Worm (Caenorhabditis elegans) whole organism, L4 larva: ENCODE measurements around the gene hacl-1.

Source experiments
- F26F4.8 ChIP-seq: fragments of 200-800 bp; sonication (Bioruptor generic); conservative IDR thresholded peaks from 2 replicates; pipeline ENCODE4 v1.3.6; 2022; ENCODE audit warnings: missing genetic modification characterization, missing compliant biosample characterization
- T20F7.1 ChIP-seq: fragments of 200-800 bp; sonication (Bioruptor generic); optimal IDR thresholded peaks from 2 replicates; lab custom pipeline; 2018; ENCODE audit warnings: mild to moderate bottlenecking, missing genetic modification characterization, missing compliant biosample characterization
- Y48G9A.11 ChIP-seq: fragments of 200-800 bp; sonication (Bioruptor generic); IDR thresholded peaks from 2 replicates; pipeline ENCODE4 v1.3.6; 2022; ENCODE audit warnings: missing genetic modification reagents, missing genetic modification characterization, missing compliant biosample characterization
- Y5F2A.4 ChIP-seq: fragments of 200-800 bp; sonication (Bioruptor generic); optimal IDR thresholded peaks from 2 replicates; lab custom pipeline; 2018; ENCODE audit warnings: mild to moderate bottlenecking, missing genetic modification characterization, missing compliant biosample characterization
- aha-1 ChIP-seq: fragments of 150-350 bp; peaks from one replicate; lab custom pipeline; 2014; ENCODE audit warnings: missing biosample characterization, missing genetic modification characterization
- aly-2 ChIP-seq: sonication (generic microtip); optimal IDR thresholded peaks from 2 replicates; lab custom pipeline; 2018; ENCODE audit warnings: missing biosample characterization, missing genetic modification characterization
- arid-1 ChIP-seq: fragments of 200-800 bp; sonication (Bioruptor generic); conservative IDR thresholded peaks from 2 replicates; pipeline ENCODE4 v1.3.6; 2022; ENCODE audit warnings: missing genetic modification reagents, missing genetic modification characterization, missing compliant biosample characterization
- ceh-28 ChIP-seq: fragments of 150-350 bp; optimal IDR thresholded peaks from 2 replicates; lab custom pipeline; 2014; ENCODE audit warnings: missing biosample characterization, missing genetic modification reagents, missing genetic modification characterization
- cey-2 ChIP-seq: sonication (generic microtip); optimal IDR thresholded peaks from 3 replicates; lab custom pipeline; 2017; ENCODE audit warnings: missing genetic modification characterization, mild to moderate bottlenecking, missing compliant biosample characterization, antibody characterized with exemption, borderline replicate concordance; ENCODE audit not compliant: insufficient read depth
- ctbp-1 ChIP-seq: fragments of 200-800 bp; sonication (Bioruptor generic); IDR thresholded peaks from 2 replicates; pipeline ENCODE4 v1.3.6; 2022; ENCODE audit warnings: missing genetic modification reagents, missing genetic modification characterization, missing compliant biosample characterization
- daf-12 ChIP-seq: fragments of 150-350 bp; optimal IDR thresholded peaks from 2 replicates; lab custom pipeline; 2014; ENCODE audit warnings: missing biosample characterization, missing genetic modification reagents, missing genetic modification characterization
- daf-16 ChIP-seq, 3 experiments: sonication (generic microtip); optimal IDR thresholded peaks; 2 replicates each; lab custom pipeline; 2016 to 2017; ENCODE audit warnings: missing genetic modification characterization in 3 of 3, missing genetic modification reagents in 3 of 3, mild to moderate bottlenecking in 2 of 3, missing compliant biosample characterization in 2 of 3, missing biosample characterization in 1 of 3, moderate library complexity in 1 of 3
- daf-19 ChIP-seq: fragments of 200-800 bp; sonication (Bioruptor generic); conservative IDR thresholded peaks from 2 replicates; pipeline ENCODE4 v1.3.6; 2022; ENCODE audit warnings: missing genetic modification characterization, missing compliant biosample characterization
- dmd-6 ChIP-seq: fragments of 200-800 bp; sonication (Bioruptor generic); IDR thresholded peaks from 2 replicates; pipeline ENCODE4 v1.3.6; 2022; ENCODE audit warnings: missing genetic modification reagents, missing genetic modification characterization, missing compliant biosample characterization
- duxl-1 ChIP-seq: sonication (generic microtip); optimal IDR thresholded peaks from 2 replicates; lab custom pipeline; 2016; ENCODE audit warnings: mild to moderate bottlenecking, missing genetic modification characterization, moderate library complexity, missing compliant biosample characterization; ENCODE audit not compliant: poor library complexity
- dve-1 ChIP-seq: sonication (generic microtip); optimal IDR thresholded peaks from 2 replicates; lab custom pipeline; 2017; ENCODE audit warnings: antibody characterized with exemption, mild to moderate bottlenecking, missing genetic modification characterization, missing compliant biosample characterization; ENCODE audit not compliant: insufficient read depth
- egl-27 ChIP-seq: sonication (generic microtip); optimal IDR thresholded peaks from 3 replicates; lab custom pipeline; 2017; ENCODE audit warnings: missing biosample characterization, missing genetic modification reagents, missing genetic modification characterization
- fkh-10 ChIP-seq: fragments of 150-350 bp; optimal IDR thresholded peaks from 2 replicates; lab custom pipeline; 2014; ENCODE audit warnings: missing biosample characterization, missing genetic modification reagents, missing genetic modification characterization
- fos-1 ChIP-seq: fragments of 150-350 bp; optimal IDR thresholded peaks from 2 replicates; lab custom pipeline; 2014; ENCODE audit warnings: missing biosample characterization, missing genetic modification characterization
- hif-1 ChIP-seq, 2 experiments: sonication (generic microtip); optimal IDR thresholded peaks; 2 replicates each; lab custom pipeline; 2016 to 2017; ENCODE audit warnings: missing compliant biosample characterization in 2 of 2, missing genetic modification characterization in 2 of 2, missing genetic modification reagents in 2 of 2, missing genotype in 2 of 2, mild to moderate bottlenecking in 1 of 2
- hlh-11 ChIP-seq: fragments of 200-800 bp; sonication (Bioruptor generic); optimal IDR thresholded peaks from 2 replicates; lab custom pipeline; 2018; ENCODE audit warnings: mild to moderate bottlenecking, missing genetic modification characterization, missing compliant biosample characterization
- hlh-30 ChIP-seq: sonication (generic microtip); optimal IDR thresholded peaks from 2 replicates; lab custom pipeline; 2017; ENCODE audit warnings: antibody characterized with exemption, mild to moderate bottlenecking, missing genetic modification characterization, missing compliant biosample characterization; ENCODE audit not compliant: insufficient read depth
- lin-1 ChIP-seq: fragments of 200-800 bp; sonication (Bioruptor generic); IDR thresholded peaks from 2 replicates; pipeline ENCODE4 v1.3.6; 2022; ENCODE audit warnings: missing genetic modification reagents, missing genetic modification characterization, missing compliant biosample characterization
- lin-13 ChIP-seq: fragments of 150-350 bp; optimal IDR thresholded peaks from 2 replicates; lab custom pipeline; 2014; ENCODE audit warnings: missing biosample characterization, missing genetic modification reagents, missing genetic modification characterization
- lin-15B ChIP-seq: fragments of 150-350 bp; sonication (generic microtip); optimal IDR thresholded peaks from 3 replicates; lab custom pipeline; 2014; ENCODE audit warnings: missing biosample characterization, missing genetic modification characterization
- lsy-2 ChIP-seq, 2 experiments: fragments of 150-350 bp in 1 of 2; sonication (generic microtip) in 1 of 2; optimal IDR thresholded peaks; 2 replicates each; lab custom pipeline; 2014 to 2017; ENCODE audit warnings: missing biosample characterization in 2 of 2, missing genetic modification characterization in 2 of 2
- madf-9 ChIP-seq: fragments of 200-800 bp; sonication (Bioruptor generic); conservative IDR thresholded peaks from 2 replicates; pipeline ENCODE4 v1.3.6; 2022; ENCODE audit warnings: missing genetic modification reagents, missing genetic modification characterization, missing compliant biosample characterization
- mdl-1 ChIP-seq, 2 experiments: fragments of 150-350 bp in 1 of 2; sonication (generic microtip) in 1 of 2; optimal IDR thresholded peaks; 2 replicates each; lab custom pipeline; 2014 to 2017; ENCODE audit warnings: missing biosample characterization in 2 of 2, missing genetic modification characterization in 2 of 2
- mxl-3 ChIP-seq: fragments of 200-800 bp; sonication (Bioruptor generic); optimal IDR thresholded peaks from 2 replicates; lab custom pipeline; 2018; ENCODE audit warnings: mild to moderate bottlenecking, missing genetic modification characterization, missing compliant biosample characterization
- nhr-10 ChIP-seq: fragments of 150-350 bp; optimal IDR thresholded peaks from 2 replicates; lab custom pipeline; 2014; ENCODE audit warnings: missing biosample characterization, missing genetic modification characterization
- nhr-28 ChIP-seq: fragments of 150-350 bp; optimal IDR thresholded peaks from 2 replicates; lab custom pipeline; 2014; ENCODE audit warnings: missing biosample characterization, missing genetic modification characterization
- nhr-42 ChIP-seq: fragments of 200-800 bp; sonication (Bioruptor generic); IDR thresholded peaks from 2 replicates; pipeline ENCODE4 v1.3.6; 2022; ENCODE audit warnings: missing genetic modification characterization, missing compliant biosample characterization
- nhr-48 ChIP-seq: sonication (generic microtip); optimal IDR thresholded peaks from 2 replicates; lab custom pipeline; 2016; ENCODE audit warnings: mild to moderate bottlenecking, missing genetic modification characterization, missing compliant biosample characterization
- nhr-6 ChIP-seq: fragments of 150-350 bp; optimal IDR thresholded peaks from 2 replicates; lab custom pipeline; 2014; ENCODE audit warnings: missing biosample characterization, missing genetic modification characterization
- nhr-76 ChIP-seq: fragments of 150-350 bp; optimal IDR thresholded peaks from 2 replicates; lab custom pipeline; 2014; ENCODE audit warnings: missing biosample characterization, missing genetic modification characterization
- pha-4 ChIP-seq, 2 experiments: fragments of 150-350 bp in 1 of 2; fragments of 200-800 bp in 1 of 2; sonication (Bioruptor generic) in 1 of 2; IDR thresholded peaks in 1 of 2; optimal IDR thresholded peaks in 1 of 2; 2 replicates each; pipeline versions ENCODE4 v1.3.6 to Lab custom; 2014 to 2022; ENCODE audit warnings: missing genetic modification characterization in 2 of 2, missing genetic modification reagents in 2 of 2, missing biosample characterization in 1 of 2, missing compliant biosample characterization in 1 of 2
- php-3 ChIP-seq: fragments of 200-800 bp; sonication (Bioruptor generic); IDR thresholded peaks from 2 replicates; pipeline ENCODE4 v1.3.6; 2022; ENCODE audit warnings: missing genetic modification reagents, missing genetic modification characterization, missing compliant biosample characterization
- pqm-1 ChIP-seq: sonication (generic microtip); optimal IDR thresholded peaks from 2 replicates; lab custom pipeline; 2017; ENCODE audit warnings: missing biosample characterization, missing genetic modification characterization
- rbr-2 ChIP-seq: sonication (generic microtip); optimal IDR thresholded peaks from 2 replicates; lab custom pipeline; 2016; ENCODE audit warnings: missing genotype, missing genetic modification characterization, missing compliant biosample characterization
- saeg-2 ChIP-seq: fragments of 200-800 bp; sonication (Bioruptor generic); IDR thresholded peaks from 2 replicates; pipeline ENCODE4 v1.3.6; 2022; ENCODE audit warnings: missing genetic modification reagents, missing genetic modification characterization, missing compliant biosample characterization
- skn-1 ChIP-seq: fragments of 150-350 bp; optimal IDR thresholded peaks from 2 replicates; lab custom pipeline; 2014; ENCODE audit warnings: missing biosample characterization, missing genetic modification characterization
- snpc-4 ChIP-seq: fragments of 150-350 bp; optimal IDR thresholded peaks from 2 replicates; lab custom pipeline; 2014; ENCODE audit warnings: missing biosample characterization, missing genetic modification characterization
- spr-1 ChIP-seq: sonication (generic microtip); optimal IDR thresholded peaks from 2 replicates; lab custom pipeline; 2016; ENCODE audit warnings: mild to moderate bottlenecking, missing genetic modification characterization, missing compliant biosample characterization
- tag-97 ChIP-seq: fragments of 200-800 bp; sonication (Bioruptor generic); IDR thresholded peaks from 2 replicates; pipeline ENCODE4 v1.3.6; 2022; ENCODE audit warnings: missing genetic modification characterization, missing compliant biosample characterization
- unc-130 ChIP-seq: sonication (generic microtip); optimal IDR thresholded peaks from 2 replicates; lab custom pipeline; 2016; ENCODE audit warnings: missing genetic modification reagents, missing genetic modification characterization, missing compliant biosample characterization
- unc-39 ChIP-seq: sonication (generic microtip); optimal IDR thresholded peaks from 2 replicates; lab custom pipeline; 2017; ENCODE audit warnings: missing biosample characterization, missing genetic modification characterization
- unc-62 ChIP-seq, 3 experiments: fragments of 150-350 bp in 1 of 3; sonication (generic microtip); optimal IDR thresholded peaks in 2 of 3; peaks in 1 of 3; 1 replicate in 1 of 3; 2 replicates in 2 of 3; lab custom pipeline; 2014 to 2017; ENCODE audit warnings: missing biosample characterization in 3 of 3, missing genetic modification characterization in 3 of 3, missing genetic modification reagents in 3 of 3, missing genotype in 1 of 3

Gene hacl-1

ce11 chrII:11473525-11474181 lies 19.1 kb downstream of the hacl-1 start, which contains the start of the genes metl-1 and W02B12.11 (continued):
- TF ChIP-seq Y5F2A.4 (GFP tag; lab: Kevin White, UChicago) (no peak), cey-2 (no peak), daf-12 (tag; lab: Kevin White, UChicago) (no peak), unc-130 (GFP tag; lab: Kevin White, UChicago) (peak; percentile 53), lin-1 (GFP tag; lab: Robert Waterston, UW) (peak; percentile 66), F26F4.8 (no peak), fkh-10 (GFP tag; lab: Kevin White, UChicago) (no peak), rbr-2 (tag; lab: Kevin White, UChicago) (peak; percentile 83), fos-1 (tag; lab: Kevin White, UChicago) (no peak), nhr-76 (tag; lab: Kevin White, UChicago) (no peak), pqm-1 (tag; lab: Kevin White, UChicago) (no peak), unc-62 (GFP tag; optimal IDR thresholded peaks at IDR 0.05 in 1 of 2; lab: Kevin White, UChicago) (peak in 1 of 2 experiments; percentile 88), unc-62 (tag; optimal IDR thresholded peaks at IDR 0.05; lab: Kevin White, UChicago) (no peak), duxl-1 (tag; lab: Kevin White, UChicago) (peak; percentile 88), hlh-30 (no peak), pha-4 (GFP tag; IDR thresholded peaks at IDR 0.05; lab: Robert Waterston, UW) (peak; percentile 84), pha-4 (tag; optimal IDR thresholded peaks at IDR 0.05; lab: Kevin White, UChicago) (peak; percentile 14), madf-9 (GFP tag; lab: Robert Waterston, UW) (peak; percentile 62), nhr-42 (GFP tag; lab: Robert Waterston, UW) (no peak), lin-13 (GFP tag; lab: Kevin White, UChicago) (no peak), lin-15B (tag; lab: Kevin White, UChicago) (no peak)

ce11 chrII:11472542-11472941 lies 20.2 kb downstream of the hacl-1 start:
- peak; percentile 85 for TF ChIP-seq dmd-6
- TF ChIP-seq php-3 (GFP tag; lab: Robert Waterston, UW): 0 out of 2 replicates have a peak, but pooled peaks have one; percentile 10
- peak; percentile 55 for TF ChIP-seq nhr-48 (tag; lab: Kevin White, UChicago)
- peak; percentile 25 for TF ChIP-seq T20F7.1 (GFP tag; lab: Kevin White, UChicago)
- no peak for TF ChIP-seq saeg-2 (GFP tag; lab: Robert Waterston, UW)
- TF ChIP-seq ctbp-1: no peak
- TF ChIP-seq arid-1 (GFP tag; lab: Robert Waterston, UW): no peak
- peak; percentile 99 for TF ChIP-seq aha-1 (tag; lab: Kevin White, UChicago)
- peak; percentile 98 for TF ChIP-seq mxl-3 (GFP tag; lab: Kevin White, UChicago)
- no peak for TF ChIP-seq nhr-6 (tag; lab: Kevin White, UChicago)
- peak; percentile 71 for TF ChIP-seq pqm-1 (tag; lab: Kevin White, UChicago)
- no peak for TF ChIP-seq lin-13 (GFP tag; lab: Kevin White, UChicago)
- no peak for TF ChIP-seq unc-39 (tag; lab: Kevin White, UChicago)
- no peak for TF ChIP-seq aly-2 (tag; lab: Kevin White, UChicago)
- peak in 1 of 2 experiments; percentile 56 for TF ChIP-seq lsy-2 (tag; optimal IDR thresholded peaks at IDR 0.05; lab: Kevin White, UChicago)
- no peak for TF ChIP-seq skn-1 (tag; lab: Kevin White, UChicago)
- no peak for TF ChIP-seq Y48G9A.11 (GFP tag; lab: Robert Waterston, UW)
- TF ChIP-seq spr-1 (tag; lab: Kevin White, UChicago): no peak
- TF ChIP-seq egl-27 (tag; lab: Kevin White, UChicago): no peak
- TF ChIP-seq daf-16 (GFP tag; optimal IDR thresholded peaks at IDR 0.05; lab: Kevin White, UChicago): no peak
- peak; percentile 37 for TF ChIP-seq daf-16 (tag; optimal IDR thresholded peaks at IDR 0.05; lab: Kevin White, UChicago)
- peak; percentile 33 for TF ChIP-seq nhr-10 (tag; lab: Kevin White, UChicago)
- TF ChIP-seq dve-1 (tag; lab: Kevin White, UChicago): peak; percentile 64
- peak; percentile 14 to 83 for TF ChIP-seq mdl-1 (tag; optimal IDR thresholded peaks at IDR 0.05; lab: Kevin White, UChicago)
- no peak for TF ChIP-seq snpc-4 (tag; lab: Kevin White, UChicago)
- TF ChIP-seq nhr-28: peak; percentile 91
- no peak for TF ChIP-seq ceh-28 (tag; lab: Kevin White, UChicago)
- peak; percentile 79 for TF ChIP-seq hlh-11 (tag; lab: Kevin White, UChicago)
- no peak for TF ChIP-seq tag-97
- peak; percentile 58 to 92 for TF ChIP-seq hif-1 (tag; optimal IDR thresholded peaks at IDR 0.05; lab: Kevin White, UChicago)
- peak; percentile 71 for TF ChIP-seq hlh-30
- TF ChIP-seq daf-19: no peak
